Fruit fly (Drosophila melanogaster) whole organism, adult: Measurements from ENCODE around the gene tw.

Experiments
- CG11617 ChIP-seq: fragments of 200-800 bp; sonication (Bioruptor generic); optimal IDR thresholded peaks from 2 replicates; lab custom pipeline; 2017; ENCODE audit warnings: mild to moderate bottlenecking, missing biosample characterization, missing genetic modification reagents, missing genetic modification characterization
- CG12768 ChIP-seq: fragments of 200-800 bp; sonication (Bioruptor generic); optimal IDR thresholded peaks from 2 replicates; lab custom pipeline; 2017; ENCODE audit warnings: missing biosample characterization, missing genetic modification characterization, mild to moderate bottlenecking, moderate library complexity, missing genetic modification reagents
- CG5204 ChIP-seq: fragments of 200-800 bp; sonication (Bioruptor generic); optimal IDR thresholded peaks from 2 replicates; lab custom pipeline; 2016; ENCODE audit warnings: missing biosample characterization, missing genetic modification characterization
- CG7045 ChIP-seq: fragments of 200-800 bp; sonication (Bioruptor generic); optimal IDR thresholded peaks from 2 replicates; lab custom pipeline; 2017; ENCODE audit warnings: missing biosample characterization, mild to moderate bottlenecking, missing genetic modification characterization
- CG7101 ChIP-seq: fragments of 200-800 bp; sonication (Bioruptor generic); optimal IDR thresholded peaks from 2 replicates; lab custom pipeline; 2018; ENCODE audit warnings: missing biosample characterization, mild to moderate bottlenecking, missing genetic modification characterization, moderate library complexity
- Clk ChIP-seq: fragments of 200-800 bp; sonication (Bioruptor generic); optimal IDR thresholded peaks from 2 replicates; lab custom pipeline; 2017; ENCODE audit warnings: missing biosample characterization, missing genetic modification characterization
- Crg-1 ChIP-seq: fragments of 200-800 bp; sonication (Bioruptor generic); optimal IDR thresholded peaks from 2 replicates; lab custom pipeline; 2016; ENCODE audit warnings: missing biosample characterization, missing genetic modification characterization
- Hr96 ChIP-seq: fragments of 200-800 bp; sonication (Bioruptor generic); optimal IDR thresholded peaks from 2 replicates; lab custom pipeline; 2016; ENCODE audit warnings: missing biosample characterization, missing genetic modification characterization
- Mnt ChIP-seq: fragments of 200-800 bp; sonication (Bioruptor generic); optimal IDR thresholded peaks from 2 replicates; lab custom pipeline; 2016; ENCODE audit warnings: missing biosample characterization, mild to moderate bottlenecking, missing genetic modification characterization
- cic ChIP-seq: fragments of 200-800 bp; sonication (Bioruptor generic); optimal IDR thresholded peaks from 2 replicates; lab custom pipeline; 2017; ENCODE audit warnings: missing biosample characterization, mild to moderate bottlenecking, missing genetic modification characterization, moderate library complexity
- cnc ChIP-seq, 2 experiments: fragments of >200 bp; optimal IDR thresholded peaks; 2 replicates each; lab custom pipeline; 2017
- kay ChIP-seq: fragments of 200-800 bp; sonication (Bioruptor generic); peaks from one replicate; lab custom pipeline; 2016; ENCODE audit warnings: missing biosample characterization, missing genetic modification characterization, borderline replicate concordance
- ovo ChIP-seq: fragments of 200-800 bp; sonication (Bioruptor generic); optimal IDR thresholded peaks from 2 replicates; lab custom pipeline; 2016; ENCODE audit warnings: missing biosample characterization, missing genetic modification characterization
- toe ChIP-seq: fragments of 200-800 bp; sonication (Bioruptor generic); optimal IDR thresholded peaks from 2 replicates; lab custom pipeline; 2016; ENCODE audit warnings: missing biosample characterization, missing genetic modification characterization

dm6 chrX:771431-772064, 13.0 kb upstream of the tw start:
- TF ChIP-seq CG12768 (GFP tag; lab: Kevin White, UChicago) (no peak), cnc (optimal IDR thresholded peaks at IDR 0.05; lab: Kevin White, UChicago) (no peak), CG7101 (no peak), Hr96 (no peak), CG5204 (GFP tag; lab: Kevin White, UChicago) (no peak), toe (GFP tag; lab: Kevin White, UChicago) (no peak), ovo (no peak), Crg-1 (no peak), Clk (GFP tag; lab: Kevin White, UChicago) (no peak), kay (GFP tag; lab: Kevin White, UChicago) (no peak), CG11617 (GFP tag; lab: Kevin White, UChicago) (no peak), Mnt (no peak), cic (GFP tag; lab: Kevin White, UChicago) (no peak), CG7045 (GFP tag; lab: Kevin White, UChicago) (no peak)
